Fruit fly (Drosophila melanogaster) whole organism, adult: ENCODE data around the gene CG12885.

Experiments
- CG11617 ChIP-seq: fragments of 200-800 bp; sonication (Bioruptor generic); optimal IDR thresholded peaks from 2 replicates; lab custom pipeline; 2017; ENCODE audit warnings: mild to moderate bottlenecking, missing biosample characterization, missing genetic modification reagents, missing genetic modification characterization
- CG12768 ChIP-seq: fragments of 200-800 bp; sonication (Bioruptor generic); optimal IDR thresholded peaks from 2 replicates; lab custom pipeline; 2017; ENCODE audit warnings: missing biosample characterization, missing genetic modification characterization, mild to moderate bottlenecking, moderate library complexity, missing genetic modification reagents
- CG14711 ChIP-seq: fragments of 200-800 bp; sonication (Bioruptor generic); optimal IDR thresholded peaks from 2 replicates; lab custom pipeline; 2018; ENCODE audit warnings: missing biosample characterization, mild to moderate bottlenecking, missing genetic modification characterization, moderate library complexity
- CG7045 ChIP-seq: fragments of 200-800 bp; sonication (Bioruptor generic); optimal IDR thresholded peaks from 2 replicates; lab custom pipeline; 2017; ENCODE audit warnings: missing biosample characterization, mild to moderate bottlenecking, missing genetic modification characterization
- CG7101 ChIP-seq: fragments of 200-800 bp; sonication (Bioruptor generic); optimal IDR thresholded peaks from 2 replicates; lab custom pipeline; 2018; ENCODE audit warnings: missing biosample characterization, mild to moderate bottlenecking, missing genetic modification characterization, moderate library complexity
- Mnt ChIP-seq: fragments of 200-800 bp; sonication (Bioruptor generic); optimal IDR thresholded peaks from 2 replicates; lab custom pipeline; 2016; ENCODE audit warnings: missing biosample characterization, mild to moderate bottlenecking, missing genetic modification characterization
- bab1 ChIP-seq: fragments of 200-800 bp; sonication (Bioruptor generic); optimal IDR thresholded peaks from 3 replicates; lab custom pipeline; 2019; ENCODE audit warnings: missing biosample characterization, mild to moderate bottlenecking, missing genetic modification characterization, moderate library complexity
- cnc ChIP-seq, 2 experiments: fragments of >200 bp; optimal IDR thresholded peaks; 2 replicates each; lab custom pipeline; 2017
- kay ChIP-seq: fragments of 200-800 bp; sonication (Bioruptor generic); peaks from one replicate; lab custom pipeline; 2016; ENCODE audit warnings: missing biosample characterization, missing genetic modification characterization, borderline replicate concordance
- ovo ChIP-seq: fragments of 200-800 bp; sonication (Bioruptor generic); optimal IDR thresholded peaks from 2 replicates; lab custom pipeline; 2016; ENCODE audit warnings: missing biosample characterization, missing genetic modification characterization
- pad ChIP-seq: fragments of 200-800 bp; sonication (Bioruptor generic); optimal IDR thresholded peaks from 3 replicates; lab custom pipeline; 2017; ENCODE audit warnings: missing biosample characterization, missing genetic modification characterization, mild to moderate bottlenecking, moderate library complexity, missing genetic modification reagents

DNA sequence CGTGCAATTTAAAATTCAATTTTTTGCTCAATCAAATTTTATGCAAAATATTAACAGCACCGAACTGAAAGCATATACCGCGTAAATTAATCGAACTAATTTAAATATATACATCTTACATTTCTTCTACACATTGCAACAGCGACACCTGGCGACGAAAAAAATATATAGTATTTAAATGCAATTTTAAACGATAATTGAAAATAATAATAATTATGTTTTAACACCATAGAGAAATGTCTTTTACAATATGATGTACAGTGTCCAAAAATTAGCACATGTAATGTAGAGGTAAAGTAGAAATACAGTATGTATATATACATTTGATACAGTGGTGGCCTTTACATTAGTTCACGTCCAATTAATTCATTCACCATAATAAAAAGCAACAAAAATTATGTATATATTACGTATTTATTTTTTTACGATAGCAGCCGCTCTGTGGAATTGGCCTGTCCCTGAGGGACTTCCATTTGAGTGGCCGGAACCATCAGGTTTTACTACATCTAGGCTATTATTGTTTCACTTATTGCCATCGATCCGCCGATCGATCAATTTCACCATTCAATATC is 26.8 kb downstream of the CG12885 start:
- TF ChIP-seq CG11617 (GFP tag; lab: Kevin White, UChicago), result no peak
- no peak for TF ChIP-seq pad
- no peak for TF ChIP-seq CG7101
- no peak for TF ChIP-seq kay (GFP tag; lab: Kevin White, UChicago)
- TF ChIP-seq CG7045 (GFP tag; lab: Kevin White, UChicago), result no peak
- TF ChIP-seq bab1 (GFP tag; lab: Kevin White, UChicago), result no peak
- TF ChIP-seq Mnt, result no peak
- TF ChIP-seq cnc (optimal IDR thresholded peaks at IDR 0.05; lab: Kevin White, UChicago), result no peak
- TF ChIP-seq CG12768 (GFP tag; lab: Kevin White, UChicago), result no peak
- TF ChIP-seq ovo (GFP tag; lab: Kevin White, UChicago), result no peak
- no peak for TF ChIP-seq CG14711 (tag; lab: Kevin White, UChicago)
